Fruit fly (Drosophila melanogaster) whole organism, prepupa: ENCODE data around the gene CG6330.

Experiments
- CG10631 ChIP-seq: fragments of 200-800 bp; sonication (Bioruptor generic); optimal IDR thresholded peaks from 2 replicates; lab custom pipeline; 2016; ENCODE audit warnings: missing biosample characterization, missing genetic modification characterization
- CG1621 ChIP-seq: fragments of 200-800 bp; sonication (Bioruptor generic); optimal IDR thresholded peaks from 3 replicates; lab custom pipeline; 2018; ENCODE audit warnings: missing biosample characterization, mild to moderate bottlenecking, missing genetic modification characterization
- CG32006 ChIP-seq: fragments of 200-800 bp; sonication (Bioruptor generic); optimal IDR thresholded peaks from 3 replicates; lab custom pipeline; 2017; ENCODE audit warnings: missing biosample characterization, mild to moderate bottlenecking, missing genetic modification characterization
- CG34406 ChIP-seq: fragments of 200-800 bp; sonication (Bioruptor generic); optimal IDR thresholded peaks from 3 replicates; lab custom pipeline; 2016; ENCODE audit warnings: missing biosample characterization, missing genetic modification characterization
- CG6792 ChIP-seq: fragments of 200-800 bp; sonication (Bioruptor generic); optimal IDR thresholded peaks from 3 replicates; lab custom pipeline; 2016; ENCODE audit warnings: missing biosample characterization, missing genetic modification characterization
- CG8319 ChIP-seq: fragments of 200-800 bp; sonication (Bioruptor generic); optimal IDR thresholded peaks from 3 replicates; lab custom pipeline; 2016; ENCODE audit warnings: missing biosample characterization, missing genetic modification characterization
- CG8632 ChIP-seq: fragments of 200-800 bp; sonication (Bioruptor generic); optimal IDR thresholded peaks from 3 replicates; lab custom pipeline; 2016; ENCODE audit warnings: missing biosample characterization, missing genetic modification characterization
- Eip75B ChIP-seq: fragments of 200-800 bp; sonication (Bioruptor generic); optimal IDR thresholded peaks from 3 replicates; lab custom pipeline; 2016; ENCODE audit warnings: missing biosample characterization, missing genetic modification characterization
- Gug ChIP-seq: fragments of 200-800 bp; sonication (Bioruptor generic); IDR thresholded peaks from 2 replicates; pipeline ENCODE4 v1.3.6; 2022; ENCODE audit warnings: missing biosample characterization, missing genetic modification characterization
- Smox ChIP-seq: fragments of 200-800 bp; sonication (Bioruptor generic); optimal IDR thresholded peaks from 3 replicates; lab custom pipeline; 2016; ENCODE audit warnings: missing biosample characterization, missing genetic modification characterization
- Sox14 ChIP-seq: fragments of 200-800 bp; sonication (Bioruptor generic); optimal IDR thresholded peaks from 3 replicates; lab custom pipeline; 2016; ENCODE audit warnings: missing biosample characterization, missing genetic modification characterization
- achi ChIP-seq: fragments of 200-800 bp; sonication (Bioruptor generic); optimal IDR thresholded peaks from 3 replicates; lab custom pipeline; 2016; ENCODE audit warnings: missing biosample characterization, missing genetic modification characterization
- esn ChIP-seq: fragments of 200-800 bp; sonication (Bioruptor generic); optimal IDR thresholded peaks from 2 replicates; lab custom pipeline; 2016; ENCODE audit warnings: missing biosample characterization, mild to moderate bottlenecking, missing genetic modification characterization, moderate library complexity
- ss ChIP-seq, 2 experiments: fragments of 200-800 bp; sonication (Bioruptor generic); optimal IDR thresholded peaks; 2 replicates in 1 of 2; 3 replicates in 1 of 2; lab custom pipeline; 2017 to 2018; ENCODE audit warnings: mild to moderate bottlenecking in 2 of 2, missing biosample characterization in 2 of 2, missing genetic modification characterization in 2 of 2, moderate library complexity in 1 of 2

DNA sequence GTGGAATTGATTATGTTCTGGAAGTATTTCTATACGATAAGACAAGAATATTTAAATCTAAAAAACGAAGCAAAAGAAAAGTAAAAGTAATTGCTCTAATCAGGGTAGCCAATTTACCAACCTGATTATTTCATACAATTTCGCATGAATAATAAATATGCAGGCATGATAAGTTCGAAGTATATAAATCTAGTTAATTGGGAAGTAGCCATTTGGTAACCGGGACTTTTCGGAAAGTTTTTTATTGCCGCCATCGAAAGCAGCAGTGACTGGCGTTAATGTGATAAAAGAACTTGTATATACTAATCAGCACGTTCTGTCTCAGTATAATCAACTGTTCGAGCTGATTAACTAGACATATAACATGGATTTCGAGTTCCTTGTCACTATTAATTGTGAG is 44.5 kb upstream of the CG6330 start:
- TF ChIP-seq achi (GFP tag; lab: Kevin White, UChicago), result no peak
- no peak for TF ChIP-seq Sox14
- no peak for TF ChIP-seq Gug (GFP tag; lab: Robert Waterston, UW)
- TF ChIP-seq Eip75B (GFP tag; lab: Kevin White, UChicago), result no peak
- TF ChIP-seq CG34406 (GFP tag; lab: Kevin White, UChicago), result no peak
- TF ChIP-seq esn (GFP tag; lab: Kevin White, UChicago), result no peak
- TF ChIP-seq CG8319 (GFP tag; lab: Kevin White, UChicago), result no peak
- TF ChIP-seq CG1621 (tag; lab: Kevin White, UChicago), result no peak
- no peak for TF ChIP-seq Smox (GFP tag; lab: Kevin White, UChicago)
- no peak for TF ChIP-seq CG6792 (GFP tag; lab: Kevin White, UChicago)
- no peak for TF ChIP-seq CG10631 (GFP tag; lab: Kevin White, UChicago)
- TF ChIP-seq CG8632 (GFP tag; lab: Kevin White, UChicago), result no peak
- TF ChIP-seq ss (GFP tag; optimal IDR thresholded peaks at IDR 0.05; lab: Kevin White, UChicago), result no peak
- no peak for TF ChIP-seq CG32006
